Worm (Caenorhabditis elegans): ENCODE results near the gene F15H10.12.

The F15H10.12 gene

DNA sequence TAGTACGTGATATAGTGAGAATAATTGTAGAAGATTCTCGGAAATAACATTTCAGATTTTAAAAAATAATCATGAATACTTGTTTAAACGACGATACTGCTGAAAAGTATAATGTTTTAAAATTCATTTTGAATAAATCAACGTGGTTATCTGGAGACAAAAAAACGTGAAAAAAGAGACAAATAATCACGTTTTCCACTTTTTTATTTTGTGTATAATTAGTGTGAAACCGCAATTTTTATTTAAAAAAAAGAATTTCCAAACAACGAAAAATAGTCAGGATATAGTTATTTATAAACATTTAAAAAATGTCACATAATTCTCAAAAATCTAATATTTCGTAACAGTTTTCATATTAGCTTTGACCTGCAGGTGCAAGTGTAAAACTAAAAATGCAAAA is 3.6 kb downstream of the F15H10.12 start, which contains the start of gene F15H10.7:
F15H10.7 (minus strand) TSS at position 101 of the 400 bp plus-strand sequence.
- TF ChIP-seq hif-1 (tag; optimal IDR thresholded peaks at IDR 0.05), result no peak
- TF ChIP-seq rbr-2 (tag; optimal IDR thresholded peaks at IDR 0.05), result no peak
- TF ChIP-seq daf-8 (GFP tag; IDR thresholded peaks at IDR 0.05), result no peak
- TF ChIP-seq daf-12 (tag; optimal IDR thresholded peaks at IDR 0.05), result no peak
- no peak for TF ChIP-seq tra-1 (GFP tag; IDR thresholded peaks at IDR 0.05)
- no peak for TF ChIP-seq lin-39 (tag; optimal IDR thresholded peaks at IDR 0.05)
- TF ChIP-seq saeg-2 (GFP tag; IDR thresholded peaks at IDR 0.05), result no peak

DNA sequence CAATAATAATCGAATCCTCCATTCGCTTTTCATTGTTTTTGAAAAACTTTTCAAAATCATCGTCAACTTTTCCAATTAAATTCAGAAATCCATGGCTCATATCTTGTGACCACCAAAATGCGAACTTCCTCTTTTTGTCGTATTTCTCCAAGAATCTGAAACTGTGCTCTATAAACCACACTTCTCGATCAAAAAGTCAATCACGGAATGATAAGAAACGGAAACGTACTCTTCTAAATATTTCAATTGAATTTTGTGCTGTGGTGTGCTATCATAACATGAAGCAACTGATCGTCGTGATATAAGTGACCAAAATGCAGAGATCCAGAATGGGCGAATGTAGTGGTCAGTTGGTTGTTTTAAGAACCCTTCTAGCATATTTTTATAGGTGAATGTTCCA is 5.2 kb downstream of the F15H10.12 start:
- TF ChIP-seq dmd-6 (GFP tag; IDR thresholded peaks at IDR 0.05) (peak; percentile 61), ctbp-1 (GFP tag; IDR thresholded peaks at IDR 0.05) (no peak), rbr-2 (tag; optimal IDR thresholded peaks at IDR 0.05) (no peak), zfp-2 (tag; optimal IDR thresholded peaks at IDR 0.05) (no peak), pqm-1 (tag; optimal IDR thresholded peaks at IDR 0.05) (peak; percentile 46), hlh-30 (tag; optimal IDR thresholded peaks at IDR 0.05; ENCODE audit: insufficient read depth) (no peak), php-3 (GFP tag; IDR thresholded peaks at IDR 0.05) (no peak), aha-1 (tag) (peak; percentile 43), ceh-28 (tag; optimal IDR thresholded peaks at IDR 0.05) (no peak), nhr-28 (tag; optimal IDR thresholded peaks at IDR 0.05) (peak; percentile 58), nhr-10 (tag; optimal IDR thresholded peaks at IDR 0.05) (no peak), dmd-8 (GFP tag; IDR thresholded peaks at IDR 0.05) (no peak), zip-11 (GFP tag; IDR thresholded peaks at IDR 0.05) (no peak), mep-1 (tag; optimal IDR thresholded peaks at IDR 0.05) (no peak)

DNA sequence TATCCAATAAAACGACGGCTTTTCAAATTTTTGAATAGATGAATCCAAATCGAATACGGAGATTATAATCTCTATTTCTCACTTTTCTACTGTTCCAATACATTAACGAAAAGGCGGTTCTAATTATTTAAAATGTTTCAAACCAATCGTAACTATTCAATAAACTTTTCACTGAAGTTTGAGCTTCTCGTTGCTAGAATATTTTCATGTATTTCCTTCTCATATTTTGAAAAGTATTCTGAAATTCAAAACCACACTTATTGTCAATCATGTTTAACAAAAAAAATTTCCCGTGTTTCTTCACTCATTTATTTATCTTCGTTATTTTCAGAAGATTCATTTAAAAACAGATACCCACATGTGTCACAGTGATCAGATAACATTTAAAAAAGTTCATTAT is 7.1 kb downstream of the F15H10.12 start, which contains the start of gene F15H10.8:
F15H10.8 (minus strand) TSS at position 101 of the 400 bp plus-strand sequence.
- TF ChIP-seq unc-130 (GFP tag; optimal IDR thresholded peaks at IDR 0.05) (no peak), unc-62 (GFP tag; optimal IDR thresholded peaks at IDR 0.05 in 1 of 2) (peak in 1 of 2 experiments; percentile 31), unc-62 (tag; optimal IDR thresholded peaks at IDR 0.05) (no peak)

DNA sequence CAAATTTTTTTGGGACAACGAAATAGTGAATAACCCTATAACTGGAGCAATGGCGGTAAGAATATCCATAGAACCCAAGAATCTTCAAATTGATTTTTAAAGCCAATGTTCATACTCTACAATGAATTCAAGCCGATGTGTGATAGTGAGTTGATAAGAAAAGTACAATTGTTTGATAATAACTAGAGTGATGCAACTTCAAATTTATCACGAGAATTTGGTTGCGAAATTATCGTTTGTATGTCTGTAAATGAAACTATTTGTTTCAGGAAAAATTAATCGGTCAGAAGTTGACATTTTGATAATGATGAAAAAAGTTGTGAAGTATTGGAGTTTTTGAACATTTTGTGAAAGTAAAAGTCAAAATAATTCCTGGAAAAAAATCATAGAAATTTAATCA is 10.6 kb downstream of the F15H10.12 start:
- peak; percentile 51 for TF ChIP-seq ztf-7 (tag; optimal IDR thresholded peaks at IDR 0.05)
- TF ChIP-seq nhr-42 (GFP tag; IDR thresholded peaks at IDR 0.05), result no peak
- peak in 1 of 2 experiments; percentile 19 for TF ChIP-seq mdl-1 (tag; optimal IDR thresholded peaks at IDR 0.05)
- TF ChIP-seq lir-3 (tag; optimal IDR thresholded peaks at IDR 0.05), result no peak
- no peak for TF ChIP-seq attf-4 (tag; optimal IDR thresholded peaks at IDR 0.05)
- TF ChIP-seq nhr-102 (tag; optimal IDR thresholded peaks at IDR 0.05), result no peak
- no peak for TF ChIP-seq dmd-9 (GFP tag; IDR thresholded peaks at IDR 0.05)
- no peak for TF ChIP-seq snpc-1.2 (GFP tag; IDR thresholded peaks at IDR 0.05)
- TF ChIP-seq arid-1 (GFP tag; conservative IDR thresholded peaks at IDR 0.05), result no peak
- no peak for TF ChIP-seq set-16 (GFP tag; IDR thresholded peaks at IDR 0.05)
- TF ChIP-seq hlh-30 (tag; optimal IDR thresholded peaks at IDR 0.05; ENCODE audit: insufficient read depth), result peak; percentile 69
- TF ChIP-seq nhr-25 (tag; optimal IDR thresholded peaks at IDR 0.05; ENCODE audit: borderline replicate concordance, insufficient read depth), result no peak
- TF ChIP-seq mes-2 (tag; optimal IDR thresholded peaks at IDR 0.05; ENCODE audit: poor library complexity, severe bottlenecking), result no peak
- peak; percentile 90 for TF ChIP-seq nhr-28 (tag; optimal IDR thresholded peaks at IDR 0.05)
- no peak for TF ChIP-seq F49E8.2 (tag; optimal IDR thresholded peaks at IDR 0.05; ENCODE audit: borderline replicate concordance)
- TF ChIP-seq pha-4 (GFP tag; IDR thresholded peaks at IDR 0.05), result 0 out of 2 replicates have a peak, but pooled peaks have one; percentile 24
- no peak for TF ChIP-seq pha-4 (tag; optimal IDR thresholded peaks at IDR 0.05)
- TF ChIP-seq dmd-6 (GFP tag; IDR thresholded peaks at IDR 0.05), result peak; percentile 93
- peak; percentile 42 for TF ChIP-seq nhr-10 (tag; optimal IDR thresholded peaks at IDR 0.05)
- no peak for TF ChIP-seq nhr-6 (tag; optimal IDR thresholded peaks at IDR 0.05)
- TF ChIP-seq F10B5.3 (tag; optimal IDR thresholded peaks at IDR 0.05), result no peak
- TF ChIP-seq lin-39 (tag; optimal IDR thresholded peaks at IDR 0.05), result no peak
- no peak for TF ChIP-seq dpl-1 (GFP tag; optimal IDR thresholded peaks at IDR 0.05)
- TF ChIP-seq ZK337.2 (GFP tag; IDR thresholded peaks at IDR 0.05), result no peak
- no peak for TF ChIP-seq mdt-29 (GFP tag; IDR thresholded peaks at IDR 0.05)
- TF ChIP-seq ZK546.5 (tag; optimal IDR thresholded peaks at IDR 0.05), result no peak
- TF ChIP-seq jun-1 (tag; optimal IDR thresholded peaks at IDR 0.05), result no peak
- no peak for TF ChIP-seq daf-16 (GFP tag; optimal IDR thresholded peaks at IDR 0.05)
- TF ChIP-seq daf-16 (tag; optimal IDR thresholded peaks at IDR 0.05), result peak; percentile 84
